Worm (Caenorhabditis elegans): ENCODE measurements around the gene otpl-1.

DNA sequence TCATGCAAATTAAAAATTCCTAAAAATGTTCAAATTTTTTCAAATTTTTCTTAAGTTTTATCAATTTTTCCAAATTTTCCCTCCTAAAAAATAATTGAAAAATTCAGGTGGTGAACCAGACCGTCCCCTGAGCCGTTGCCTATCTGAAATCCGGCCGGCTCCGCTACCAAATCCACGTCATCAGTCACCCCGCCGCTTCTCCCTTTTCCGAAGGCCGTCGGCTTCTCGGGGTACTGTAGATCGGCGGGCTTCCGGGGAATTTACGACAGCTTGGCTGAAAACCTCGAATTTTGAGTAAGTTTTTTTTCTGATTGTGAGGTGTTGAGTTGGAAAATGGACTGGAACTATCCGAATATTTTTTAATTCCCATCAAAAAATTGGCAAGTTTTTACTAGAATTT, 1.8 kb downstream of the otpl-1 start:
- no peak for TF ChIP-seq ama-1 (optimal IDR thresholded peaks at IDR 0.05)
- no peak for TF ChIP-seq flt-1 (GFP tag; IDR thresholded peaks at IDR 0.05)
- no peak for TF ChIP-seq B0310.2 (tag; optimal IDR thresholded peaks at IDR 0.05)
- no peak for TF ChIP-seq ceh-36 (tag; optimal IDR thresholded peaks at IDR 0.05)
- TF ChIP-seq hmbx-1 (tag; optimal IDR thresholded peaks at IDR 0.05) = no peak
- no peak for TF ChIP-seq ets-7 (tag; optimal IDR thresholded peaks at IDR 0.05)
- TF ChIP-seq ceh-13 (GFP tag; optimal IDR thresholded peaks at IDR 0.05) = no peak
- TF ChIP-seq scrt-1 (GFP tag; IDR thresholded peaks at IDR 0.05) = no peak
- TF ChIP-seq tra-4 (tag; optimal IDR thresholded peaks at IDR 0.05) = no peak
- TF ChIP-seq hnd-1 (tag; optimal IDR thresholded peaks at IDR 0.05) = no peak
